Worm (Caenorhabditis elegans) whole organism, midembryonic: Measurements from ENCODE around the gene lsm-4.

Source experiments
- T22C8.4 ChIP-seq: fragments of 200-800 bp; sonication (Bioruptor generic); IDR thresholded peaks from 2 replicates; pipeline ENCODE4 v1.3.6; 2022; ENCODE audit warnings: missing genetic modification characterization, missing compliant biosample characterization
- cog-1 ChIP-seq: sonication (generic microtip); optimal IDR thresholded peaks from 2 replicates; lab custom pipeline; 2016; ENCODE audit warnings: missing genetic modification characterization, missing compliant biosample characterization
- flt-1 ChIP-seq: fragments of 200-800 bp; sonication (Bioruptor generic); IDR thresholded peaks from 2 replicates; pipeline ENCODE4 v1.3.6; 2022; ENCODE audit warnings: missing genetic modification characterization, missing compliant biosample characterization
- med-1 ChIP-seq: sonication (generic microtip); optimal IDR thresholded peaks from 2 replicates; lab custom pipeline; 2017; ENCODE audit warnings: missing genetic modification characterization, mild to moderate bottlenecking, missing compliant biosample characterization, antibody characterized with exemption, missing genetic modification reagents; ENCODE audit not compliant: insufficient read depth
- ref-1 ChIP-seq: fragments of 200-800 bp; sonication (Bioruptor generic); conservative IDR thresholded peaks from 2 replicates; pipeline ENCODE4 v1.3.6; 2022; ENCODE audit warnings: missing genetic modification reagents, missing genetic modification characterization, missing compliant biosample characterization
- tab-1 ChIP-seq: fragments of 200-800 bp; sonication (Bioruptor generic); IDR thresholded peaks from 2 replicates; pipeline ENCODE4 v1.3.6; 2022; ENCODE audit warnings: missing genetic modification characterization, missing compliant biosample characterization
- ztf-23 ChIP-seq: fragments of 200-800 bp; sonication (Bioruptor generic); IDR thresholded peaks from 2 replicates; pipeline ENCODE4 v1.3.6; 2022; ENCODE audit warnings: missing genetic modification reagents, missing genetic modification characterization, missing compliant biosample characterization
- ztf-29 ChIP-seq: fragments of 200-800 bp; sonication (Bioruptor generic); IDR thresholded peaks from 2 replicates; pipeline ENCODE4 v1.3.6; 2022; ENCODE audit warnings: missing genetic modification reagents, missing genetic modification characterization, missing compliant biosample characterization

DNA sequence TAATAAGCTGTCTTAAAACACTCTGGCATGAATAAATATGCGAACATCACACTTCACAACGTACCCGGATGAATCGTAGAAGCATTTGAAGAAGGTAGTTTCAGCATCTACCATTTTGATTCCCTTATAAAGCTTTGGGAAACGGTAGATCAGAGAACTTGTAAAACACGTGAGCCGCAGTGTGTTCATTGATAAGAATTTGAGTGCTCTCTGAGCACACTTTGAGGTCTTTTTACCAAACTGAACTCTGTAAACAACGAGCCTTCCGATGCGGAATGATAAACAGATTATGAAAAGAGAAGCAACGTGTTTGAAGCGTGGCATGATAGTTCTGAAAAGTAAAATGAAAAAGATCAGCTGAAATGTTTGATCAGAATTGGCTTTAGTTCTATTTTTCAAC lies 14.7 kb downstream of the lsm-4 start, which contains the start of gene aqp-1:
- TF ChIP-seq T22C8.4 (no peak), ztf-23 (GFP tag; lab: Robert Waterston, UW) (no peak), flt-1 (no peak), tab-1 (no peak), ref-1 (GFP tag; lab: Robert Waterston, UW) (no peak), ztf-29 (GFP tag; lab: Robert Waterston, UW) (no peak), med-1 (no peak), cog-1 (tag; lab: Kevin White, UChicago) (no peak)
